Worm (Caenorhabditis elegans) whole organism, early embryonic: ENCODE measurements around the gene C54G10.1.

Source experiments
- B0310.2 ChIP-seq: sonication (generic microtip); optimal IDR thresholded peaks from 2 replicates; lab custom pipeline; 2016; ENCODE audit warnings: mild to moderate bottlenecking, missing genetic modification characterization, missing compliant biosample characterization
- F13C5.2 ChIP-seq: sonication (generic microtip); optimal IDR thresholded peaks from 2 replicates; lab custom pipeline; 2017; ENCODE audit warnings: mild to moderate bottlenecking, missing genetic modification characterization, inconsistent platforms, missing compliant biosample characterization
- aly-1 ChIP-seq: sonication (generic microtip); optimal IDR thresholded peaks from 2 replicates; lab custom pipeline; 2016; ENCODE audit warnings: missing genetic modification characterization, missing compliant biosample characterization
- ama-1 ChIP-seq: fragments of 150-350 bp; optimal IDR thresholded peaks from 2 replicates; lab custom pipeline; 2014
- ceh-13 ChIP-seq: fragments of 200-800 bp; sonication (Bioruptor generic); optimal IDR thresholded peaks from 2 replicates; lab custom pipeline; 2018; ENCODE audit warnings: mild to moderate bottlenecking, missing genetic modification characterization, missing compliant biosample characterization
- ceh-36 ChIP-seq: sonication (generic microtip); optimal IDR thresholded peaks from 2 replicates; lab custom pipeline; 2016; ENCODE audit warnings: missing genetic modification characterization, inconsistent platforms, missing compliant biosample characterization
- ets-7 ChIP-seq: sonication (generic microtip); optimal IDR thresholded peaks from 2 replicates; lab custom pipeline; 2016; ENCODE audit warnings: missing genotype, missing genetic modification characterization, missing compliant biosample characterization
- flt-1 ChIP-seq: fragments of 200-800 bp; sonication (Bioruptor generic); IDR thresholded peaks from 2 replicates; pipeline ENCODE4 v1.3.6; 2022; ENCODE audit warnings: missing genetic modification characterization, missing compliant biosample characterization
- hmbx-1 ChIP-seq: sonication (generic microtip); optimal IDR thresholded peaks from 2 replicates; lab custom pipeline; 2016; ENCODE audit warnings: mild to moderate bottlenecking, missing genetic modification characterization, missing compliant biosample characterization
- hmg-4 ChIP-seq: fragments of 200-800 bp; sonication (Bioruptor generic); optimal IDR thresholded peaks from 2 replicates; lab custom pipeline; 2018; ENCODE audit warnings: mild to moderate bottlenecking, missing genetic modification characterization, missing compliant biosample characterization
- hnd-1 ChIP-seq: sonication (generic microtip); optimal IDR thresholded peaks from 2 replicates; lab custom pipeline; 2016; ENCODE audit warnings: missing genetic modification characterization, missing compliant biosample characterization
- pes-1 ChIP-seq: fragments of 200-800 bp; sonication (Bioruptor generic); IDR thresholded peaks from 2 replicates; pipeline ENCODE4 v1.3.6; 2022; ENCODE audit warnings: missing genetic modification reagents, missing genetic modification characterization, missing compliant biosample characterization
- scrt-1 ChIP-seq: fragments of 200-800 bp; sonication (Bioruptor generic); IDR thresholded peaks from 2 replicates; pipeline ENCODE4 v1.3.6; 2022; ENCODE audit warnings: missing genetic modification characterization, missing compliant biosample characterization
- sea-1 ChIP-seq: fragments of 200-800 bp; sonication (Bioruptor generic); conservative IDR thresholded peaks from 2 replicates; pipeline ENCODE4 v1.3.6; 2022; ENCODE audit warnings: missing genetic modification characterization, missing compliant biosample characterization
- tbx-11 ChIP-seq: fragments of 200-800 bp; sonication (Bioruptor generic); IDR thresholded peaks from 2 replicates; pipeline ENCODE4 v1.3.6; 2022; ENCODE audit warnings: missing genetic modification characterization, missing compliant biosample characterization
- tbx-37 ChIP-seq: fragments of 200-800 bp; sonication (Bioruptor generic); conservative IDR thresholded peaks from 2 replicates; pipeline ENCODE4 v1.3.6; 2022; ENCODE audit warnings: missing genetic modification reagents, missing genetic modification characterization, missing compliant biosample characterization
- tra-4 ChIP-seq: sonication (generic microtip); optimal IDR thresholded peaks from 2 replicates; lab custom pipeline; 2017; ENCODE audit warnings: missing genetic modification characterization, missing compliant biosample characterization

C54G10.1 gene

DNA sequence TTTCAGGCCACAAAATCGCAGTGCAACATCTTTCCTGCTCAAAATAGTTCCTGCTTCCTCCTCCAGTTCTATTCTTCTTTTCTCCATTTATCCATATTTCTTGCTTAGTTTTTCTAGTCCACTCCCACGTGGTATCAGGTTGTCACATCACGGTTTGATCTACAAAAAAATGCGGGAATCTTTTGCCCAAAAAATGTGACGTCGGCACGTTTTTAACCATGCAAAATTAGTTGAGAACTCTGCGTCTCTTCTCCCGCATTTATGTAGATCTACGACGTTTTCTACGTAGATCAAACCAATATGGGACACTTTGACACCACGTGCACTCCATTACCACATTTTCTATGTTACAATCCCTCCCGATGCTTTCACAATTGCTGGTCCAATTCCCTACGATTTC lies 1.1 kb downstream of the C54G10.1 start:
- TF ChIP-seq flt-1 (GFP tag; lab: Robert Waterston, UW) (no peak), ets-7 (tag; lab: Kevin White, UChicago) (no peak), ceh-36 (tag; lab: Kevin White, UChicago) (no peak), pes-1 (no peak), B0310.2 (no peak), tra-4 (tag; lab: Kevin White, UChicago) (no peak), ama-1 (lab: Kevin White, UChicago) (no peak), hmg-4 (GFP tag; lab: Kevin White, UChicago) (no peak), scrt-1 (GFP tag; lab: Robert Waterston, UW) (no peak), sea-1 (no peak), hmbx-1 (no peak), hnd-1 (tag; lab: Kevin White, UChicago) (no peak), tbx-11 (GFP tag; lab: Robert Waterston, UW) (no peak), tbx-37 (GFP tag; lab: Robert Waterston, UW) (no peak), ceh-13 (GFP tag; lab: Kevin White, UChicago) (no peak)

ce11 chrV:14645817-14646789 lies 5.2 kb downstream of the C54G10.1 start, which contains the start of the genes rfc-1 and pmp-3:
Gene rfc-1 (minus strand): TSS chrV:14645979.
Gene pmp-3 (plus strand): TSS chrV:14646739.
- TF ChIP-seq flt-1 (GFP tag; lab: Robert Waterston, UW): 0 out of 2 replicates have a peak, but pooled peaks have one; percentile 25
- TF ChIP-seq pes-1: no peak
- peak; percentile 36 for TF ChIP-seq hmg-4 (GFP tag; lab: Kevin White, UChicago)

- TF ChIP-seq flt-1 (GFP tag; lab: Robert Waterston, UW) (no peak), tbx-11 (GFP tag; lab: Robert Waterston, UW) (no peak), hmg-4 (GFP tag; lab: Kevin White, UChicago) (no peak), F13C5.2 (tag; lab: Kevin White, UChicago) (no peak), tra-4 (tag; lab: Kevin White, UChicago) (no peak), hmbx-1 (no peak), ceh-13 (GFP tag; lab: Kevin White, UChicago) (no peak), scrt-1 (GFP tag; lab: Robert Waterston, UW) (no peak), ceh-36 (tag; lab: Kevin White, UChicago) (no peak)
These were observed 7.9 kb downstream of the C54G10.1 start for ce11 chrV:14648825-14649224.

ce11 chrV:14649929-14650328 lies 9.0 kb downstream of the C54G10.1 start:
- TF ChIP-seq B0310.2 (no peak), F13C5.2 (tag; lab: Kevin White, UChicago) (no peak), tbx-11 (GFP tag; lab: Robert Waterston, UW) (no peak), sea-1 (no peak), hmbx-1 (no peak), aly-1 (tag; lab: Kevin White, UChicago) (no peak), scrt-1 (GFP tag; lab: Robert Waterston, UW) (no peak), ets-7 (tag; lab: Kevin White, UChicago) (no peak), ceh-36 (tag; lab: Kevin White, UChicago) (no peak), tbx-37 (GFP tag; lab: Robert Waterston, UW) (no peak), hmg-4 (GFP tag; lab: Kevin White, UChicago) (no peak), pes-1 (no peak), ceh-13 (GFP tag; lab: Kevin White, UChicago) (no peak), flt-1 (GFP tag; lab: Robert Waterston, UW) (no peak), hnd-1 (tag; lab: Kevin White, UChicago) (no peak), tra-4 (tag; lab: Kevin White, UChicago) (no peak), ama-1 (lab: Kevin White, UChicago) (no peak)

DNA sequence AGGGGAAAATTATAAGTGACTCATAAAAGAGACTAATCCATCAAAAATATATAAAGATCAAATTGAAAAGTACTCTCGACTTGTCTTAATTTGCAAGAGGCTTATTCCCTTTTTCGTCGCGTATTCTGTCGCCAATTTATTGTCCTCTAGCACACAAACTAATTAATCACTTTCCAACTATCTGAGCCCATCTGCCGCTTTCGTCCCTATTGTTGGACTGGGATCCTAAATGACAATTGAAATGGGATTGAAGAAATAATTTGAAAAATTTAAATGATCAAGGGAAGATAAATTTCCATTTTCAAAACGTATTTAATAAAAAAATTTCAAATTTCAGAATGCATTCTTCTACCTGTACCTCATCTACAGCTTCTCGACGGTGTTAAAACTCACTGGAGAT lies 9.7 kb downstream of the C54G10.1 start:
- no peak for TF ChIP-seq scrt-1 (GFP tag; lab: Robert Waterston, UW)
- no peak for TF ChIP-seq hnd-1 (tag; lab: Kevin White, UChicago)
- no peak for TF ChIP-seq tra-4 (tag; lab: Kevin White, UChicago)
- TF ChIP-seq tbx-11 (GFP tag; lab: Robert Waterston, UW): no peak
- no peak for TF ChIP-seq ceh-36 (tag; lab: Kevin White, UChicago)
- no peak for TF ChIP-seq ceh-13 (GFP tag; lab: Kevin White, UChicago)
- no peak for TF ChIP-seq F13C5.2 (tag; lab: Kevin White, UChicago)
- TF ChIP-seq aly-1 (tag; lab: Kevin White, UChicago): no peak
- no peak for TF ChIP-seq ets-7 (tag; lab: Kevin White, UChicago)

DNA sequence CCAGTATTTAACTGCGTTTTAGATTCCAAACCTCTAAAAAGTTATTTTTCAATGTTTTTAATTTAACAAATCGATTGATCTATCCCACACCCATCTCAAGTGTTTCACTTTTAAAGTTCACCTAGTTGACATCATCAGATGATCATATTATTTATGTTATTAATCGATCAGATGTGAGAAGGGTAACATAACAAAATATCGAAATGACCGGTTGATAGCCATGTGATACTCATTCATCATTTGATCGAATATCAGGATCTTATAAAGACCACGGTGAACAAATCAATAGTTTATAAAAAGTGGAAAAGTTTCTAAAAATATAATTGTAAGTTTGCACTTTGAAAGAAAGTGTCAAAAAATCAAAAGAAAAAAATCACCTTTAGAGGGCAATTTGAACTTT lies 14.8 kb downstream of the C54G10.1 start:
- TF ChIP-seq ets-7 (tag; lab: Kevin White, UChicago) (no peak), sea-1 (no peak), ceh-13 (GFP tag; lab: Kevin White, UChicago) (no peak), tbx-11 (GFP tag; lab: Robert Waterston, UW) (no peak), flt-1 (GFP tag; lab: Robert Waterston, UW) (no peak), ama-1 (lab: Kevin White, UChicago) (no peak), B0310.2 (no peak), hmg-4 (GFP tag; lab: Kevin White, UChicago) (no peak), ceh-36 (tag; lab: Kevin White, UChicago) (no peak)

DNA sequence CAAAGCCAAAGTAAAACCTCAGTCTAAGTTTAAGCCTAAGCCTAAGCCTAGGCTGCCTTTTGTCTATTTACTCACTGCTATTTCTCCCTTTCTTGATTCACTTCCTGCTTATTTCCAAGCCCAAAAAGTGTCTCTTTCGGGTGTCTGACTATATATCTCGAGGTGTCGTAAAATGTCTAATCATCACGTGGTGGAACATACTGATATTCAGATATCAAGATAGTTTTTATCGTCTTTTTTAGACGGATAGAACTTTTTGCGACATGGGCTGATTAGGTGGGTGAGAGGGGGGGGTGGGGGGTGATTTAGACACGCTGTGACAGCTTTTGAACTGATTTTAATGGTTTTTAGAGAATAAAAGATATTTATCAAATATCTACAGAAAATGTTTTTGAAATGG lies 16.1 kb downstream of the C54G10.1 start:
- TF ChIP-seq pes-1 (no peak), tbx-37 (GFP tag; lab: Robert Waterston, UW) (no peak), ama-1 (lab: Kevin White, UChicago) (no peak), ceh-36 (tag; lab: Kevin White, UChicago) (no peak), sea-1 (no peak), scrt-1 (GFP tag; lab: Robert Waterston, UW) (no peak), hmbx-1 (no peak), ceh-13 (GFP tag; lab: Kevin White, UChicago) (no peak), aly-1 (tag; lab: Kevin White, UChicago) (no peak), B0310.2 (no peak), hmg-4 (GFP tag; lab: Kevin White, UChicago) (no peak), F13C5.2 (tag; lab: Kevin White, UChicago) (no peak), ets-7 (tag; lab: Kevin White, UChicago) (no peak), flt-1 (GFP tag; lab: Robert Waterston, UW) (no peak), hnd-1 (tag; lab: Kevin White, UChicago) (no peak), tra-4 (tag; lab: Kevin White, UChicago) (no peak), tbx-11 (GFP tag; lab: Robert Waterston, UW) (no peak)
